Fruit fly (Drosophila melanogaster): ENCODE results near the gene Gr28a.

DNA sequence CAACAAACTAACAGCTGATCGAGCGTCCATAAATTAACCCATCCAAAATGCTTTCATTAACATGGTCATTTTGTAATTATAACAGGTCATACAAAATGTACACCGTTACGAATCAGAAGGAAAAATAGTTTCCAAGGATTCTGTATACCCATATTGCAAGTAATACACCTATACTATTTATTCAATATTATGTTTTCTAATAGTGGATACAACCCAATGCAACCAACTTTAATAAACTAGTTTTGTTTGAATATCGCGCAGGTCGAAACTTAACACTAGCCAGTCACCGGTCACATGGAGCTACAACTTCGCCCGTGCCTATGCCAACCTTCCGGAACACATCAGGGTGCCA is 26.2 kb downstream of the Gr28a start:
- TF ChIP-seq CG8478 (optimal IDR thresholded peaks at IDR 0.05) (no peak), CTCF (optimal IDR thresholded peaks at IDR 0.05) (no peak)

Measured in S2 (cell line).